Worm (Caenorhabditis elegans) whole organism, L4 larva: ENCODE measurements around the gene his-24.

Source experiments
- R02D3.7 ChIP-seq: fragments of 150-350 bp; sonication (generic microtip); optimal IDR thresholded peaks from 3 replicates; lab custom pipeline; 2014; ENCODE audit warnings: missing biosample characterization, missing genetic modification characterization
- Y105C5A.15 ChIP-seq: fragments of 200-800 bp; sonication (Bioruptor generic); IDR thresholded peaks from 2 replicates; pipeline ENCODE4 v1.3.6; 2022; ENCODE audit warnings: missing genetic modification characterization, missing compliant biosample characterization
- Y75B8A.6 ChIP-seq: fragments of 200-800 bp; sonication (Bioruptor generic); IDR thresholded peaks from 2 replicates; pipeline ENCODE4 v1.3.6; 2022; ENCODE audit warnings: missing genetic modification reagents, missing genetic modification characterization, missing compliant biosample characterization
- aly-2 ChIP-seq: sonication (generic microtip); optimal IDR thresholded peaks from 2 replicates; lab custom pipeline; 2018; ENCODE audit warnings: missing biosample characterization, missing genetic modification characterization
- ceh-82 ChIP-seq: sonication (generic microtip); optimal IDR thresholded peaks from 2 replicates; lab custom pipeline; 2017; ENCODE audit warnings: missing biosample characterization, missing genetic modification characterization
- egl-27 ChIP-seq: sonication (generic microtip); optimal IDR thresholded peaks from 3 replicates; lab custom pipeline; 2017; ENCODE audit warnings: missing biosample characterization, missing genetic modification reagents, missing genetic modification characterization
- fkh-10 ChIP-seq: fragments of 150-350 bp; optimal IDR thresholded peaks from 2 replicates; lab custom pipeline; 2014; ENCODE audit warnings: missing biosample characterization, missing genetic modification reagents, missing genetic modification characterization
- nhr-77 ChIP-seq: fragments of 150-350 bp; optimal IDR thresholded peaks from 2 replicates; lab custom pipeline; 2014; ENCODE audit warnings: missing biosample characterization, missing genetic modification characterization
- pqm-1 ChIP-seq: sonication (generic microtip); optimal IDR thresholded peaks from 2 replicates; lab custom pipeline; 2017; ENCODE audit warnings: missing biosample characterization, missing genetic modification characterization
- set-16 ChIP-seq: fragments of 200-800 bp; sonication (Bioruptor generic); IDR thresholded peaks from 2 replicates; pipeline ENCODE4 v1.3.6; 2022; ENCODE audit warnings: missing genetic modification reagents, missing genetic modification characterization, missing compliant biosample characterization
- snpc-4 ChIP-seq: fragments of 150-350 bp; optimal IDR thresholded peaks from 2 replicates; lab custom pipeline; 2014; ENCODE audit warnings: missing biosample characterization, missing genetic modification characterization
- tra-1 ChIP-seq: fragments of 200-800 bp; sonication (Bioruptor generic); IDR thresholded peaks from 2 replicates; pipeline ENCODE4 v1.3.6; 2022; ENCODE audit warnings: missing genetic modification reagents, missing genetic modification characterization, missing compliant biosample characterization
- unc-62 ChIP-seq, 3 experiments: fragments of 150-350 bp in 1 of 3; sonication (generic microtip); optimal IDR thresholded peaks in 2 of 3; peaks in 1 of 3; 1 replicate in 1 of 3; 2 replicates in 2 of 3; lab custom pipeline; 2014 to 2017; ENCODE audit warnings: missing biosample characterization in 3 of 3, missing genetic modification characterization in 3 of 3, missing genetic modification reagents in 3 of 3, missing genotype in 1 of 3
- zag-1 ChIP-seq: fragments of 150-350 bp; optimal IDR thresholded peaks from 2 replicates; lab custom pipeline; 2014; ENCODE audit warnings: missing biosample characterization, missing genetic modification characterization

- TF ChIP-seq pqm-1 (tag; lab: Kevin White, UChicago) (no peak), unc-62 (GFP tag; optimal IDR thresholded peaks at IDR 0.05 in 1 of 2; lab: Kevin White, UChicago) (no peak), unc-62 (tag; optimal IDR thresholded peaks at IDR 0.05; lab: Kevin White, UChicago) (no peak), fkh-10 (GFP tag; lab: Kevin White, UChicago) (no peak), egl-27 (tag; lab: Kevin White, UChicago) (no peak), snpc-4 (tag; lab: Kevin White, UChicago) (no peak), nhr-77 (tag; lab: Kevin White, UChicago) (no peak), aly-2 (tag; lab: Kevin White, UChicago) (no peak), ceh-82 (no peak), R02D3.7 (tag; lab: Kevin White, UChicago) (no peak), Y105C5A.15 (GFP tag; lab: Robert Waterston, UW) (no peak), set-16 (GFP tag; lab: Robert Waterston, UW) (no peak), Y75B8A.6 (GFP tag; lab: Robert Waterston, UW) (no peak), tra-1 (GFP tag; lab: Robert Waterston, UW) (no peak), zag-1 (tag; lab: Kevin White, UChicago) (no peak)
These were observed 30.6 kb downstream of the his-24 start, which contains the start of gene D1025.1 for ce11 chrX:14520463-14520862.
